Fruit fly (Drosophila melanogaster) whole organism, embryonic: ENCODE measurements around the gene CG15740.
A peak's percentile ranks its signal among the peaks of the same experiment; 100 is the strongest.

Source experiments
- B-H1 ChIP-seq: fragments of 200-800 bp; sonication (Bioruptor generic); IDR thresholded peaks from 3 replicates; pipeline ENCODE4 v1.3.6; 2022; ENCODE audit warnings: missing biosample characterization, missing genetic modification characterization
- CG10979 ChIP-seq: fragments of 200-800 bp; sonication (Bioruptor generic); optimal IDR thresholded peaks from 2 replicates; lab custom pipeline; 2018; ENCODE audit warnings: missing biosample characterization, mild to moderate bottlenecking, missing genetic modification characterization, moderate library complexity
- CG12744 ChIP-seq: fragments of 200-800 bp; sonication (Bioruptor generic); optimal IDR thresholded peaks from 2 replicates; lab custom pipeline; 2016; ENCODE audit warnings: missing biosample characterization, missing genetic modification characterization
- CG12769 ChIP-seq: fragments of 200-800 bp; sonication (Bioruptor generic); optimal IDR thresholded peaks from 2 replicates; lab custom pipeline; 2019; ENCODE audit warnings: missing biosample characterization, mild to moderate bottlenecking, missing genetic modification characterization, moderate library complexity
- CG14441 ChIP-seq: fragments of 200-800 bp; sonication (Bioruptor generic); IDR thresholded peaks from 2 replicates; pipeline ENCODE4 v1.3.6; 2022; ENCODE audit warnings: missing biosample characterization, missing genetic modification characterization
- CG15073 ChIP-seq: fragments of 200-800 bp; sonication (Bioruptor generic); optimal IDR thresholded peaks from 2 replicates; lab custom pipeline; 2016; ENCODE audit warnings: missing biosample characterization, missing genetic modification characterization
- CG18011 ChIP-seq: fragments of 200-800 bp; sonication (Bioruptor generic); optimal IDR thresholded peaks from 2 replicates; lab custom pipeline; 2017; ENCODE audit warnings: missing biosample characterization, missing genetic modification characterization, mild to moderate bottlenecking, moderate library complexity, missing genotype
- CG2120 ChIP-seq: fragments of 200-800 bp; sonication (Bioruptor generic); optimal IDR thresholded peaks from 3 replicates; lab custom pipeline; 2016; ENCODE audit warnings: missing biosample characterization, missing genetic modification characterization
- CG30431 ChIP-seq: fragments of 200-800 bp; sonication (Bioruptor generic); optimal IDR thresholded peaks from 2 replicates; lab custom pipeline; 2017; ENCODE audit warnings: missing biosample characterization, missing genetic modification characterization
- CG32532 ChIP-seq: fragments of 200-800 bp; sonication (Bioruptor generic); IDR thresholded peaks from 2 replicates; pipeline ENCODE4 v1.3.6; 2022; ENCODE audit warnings: missing biosample characterization, missing genetic modification characterization
- CG4282 ChIP-seq: fragments of 200-800 bp; sonication (Bioruptor generic); optimal IDR thresholded peaks from 2 replicates; lab custom pipeline; 2016; ENCODE audit warnings: missing biosample characterization, missing genetic modification characterization
- CG6765 ChIP-seq: fragments of 200-800 bp; sonication (Bioruptor generic); optimal IDR thresholded peaks from 3 replicates; lab custom pipeline; 2017; ENCODE audit warnings: missing biosample characterization, mild to moderate bottlenecking, missing genetic modification characterization
- CG6813 ChIP-seq: fragments of 200-800 bp; sonication (Bioruptor generic); optimal IDR thresholded peaks from 2 replicates; lab custom pipeline; 2017; ENCODE audit warnings: missing biosample characterization, missing genetic modification characterization, mild to moderate bottlenecking, moderate library complexity, missing genetic modification reagents
- CG6854 ChIP-seq: fragments of 200-800 bp; sonication (Bioruptor generic); optimal IDR thresholded peaks from 3 replicates; lab custom pipeline; 2017; ENCODE audit warnings: missing biosample characterization, mild to moderate bottlenecking, missing genetic modification characterization
- CG8765 ChIP-seq: fragments of 200-800 bp; sonication (Bioruptor generic); IDR thresholded peaks from 2 replicates; pipeline ENCODE4 v1.3.6; 2022; ENCODE audit warnings: missing biosample characterization, missing genetic modification characterization
- CG9215 ChIP-seq: fragments of 200-800 bp; sonication (Bioruptor generic); IDR thresholded peaks from 2 replicates; pipeline ENCODE4 v1.3.6; 2022; ENCODE audit warnings: missing biosample characterization, missing genetic modification characterization
- CG9609 ChIP-seq: fragments of 200-800 bp; sonication (Bioruptor generic); optimal IDR thresholded peaks from 3 replicates; lab custom pipeline; 2016; ENCODE audit warnings: missing biosample characterization, missing genetic modification characterization
- Dip3 ChIP-seq: fragments of 200-800 bp; sonication (Bioruptor generic); optimal IDR thresholded peaks from 3 replicates; lab custom pipeline; 2016; ENCODE audit warnings: missing biosample characterization, missing genetic modification characterization
- Fer3 ChIP-seq: fragments of 200-800 bp; sonication (Bioruptor generic); optimal IDR thresholded peaks from 2 replicates; lab custom pipeline; 2018; ENCODE audit warnings: missing biosample characterization, mild to moderate bottlenecking, missing genetic modification characterization, moderate library complexity
- Hand ChIP-seq: fragments of 200-800 bp; sonication (Bioruptor generic); optimal IDR thresholded peaks from 2 replicates; lab custom pipeline; 2017; ENCODE audit warnings: mild to moderate bottlenecking, missing biosample characterization, missing genetic modification reagents, missing genetic modification characterization
- HmgD ChIP-seq: fragments of 200-800 bp; sonication (Bioruptor generic); optimal IDR thresholded peaks from 3 replicates; lab custom pipeline; 2016; ENCODE audit warnings: missing biosample characterization, missing genetic modification characterization
- Kr ChIP-seq: fragments of 200-800 bp; sonication (Bioruptor generic); optimal IDR thresholded peaks from 2 replicates; lab custom pipeline; 2017; ENCODE audit warnings: missing biosample characterization, mild to moderate bottlenecking, missing genetic modification characterization
- Lpt ChIP-seq: fragments of >200 bp; optimal IDR thresholded peaks from 2 replicates; lab custom pipeline; 2018; ENCODE audit warnings: missing biosample characterization, missing genetic modification characterization
- NC2β ChIP-seq: fragments of 200-800 bp; sonication (Bioruptor generic); optimal IDR thresholded peaks from 2 replicates; lab custom pipeline; 2016; ENCODE audit warnings: missing biosample characterization, missing genetic modification characterization
- PHDP ChIP-seq: fragments of 200-800 bp; sonication (Bioruptor generic); optimal IDR thresholded peaks from 3 replicates; lab custom pipeline; 2018; ENCODE audit warnings: missing biosample characterization, mild to moderate bottlenecking, missing genetic modification characterization, moderate library complexity
- Ravus ChIP-seq: fragments of 200-800 bp; sonication (Bioruptor generic); IDR thresholded peaks from 2 replicates; pipeline ENCODE4 v1.3.6; 2022; ENCODE audit warnings: missing biosample characterization, missing genetic modification characterization
- Scr ChIP-seq: fragments of 200-800 bp; sonication (Bioruptor generic); IDR thresholded peaks from 2 replicates; pipeline ENCODE4 v1.3.6; 2022; ENCODE audit warnings: missing biosample characterization, missing genetic modification characterization; ENCODE audit not compliant: partially characterized antibody
- Six4 ChIP-seq: fragments of 200-800 bp; sonication (Bioruptor generic); optimal IDR thresholded peaks from 2 replicates; lab custom pipeline; 2016; ENCODE audit warnings: missing biosample characterization, missing genetic modification characterization
- ap ChIP-seq: fragments of 200-800 bp; sonication (Bioruptor generic); IDR thresholded peaks from 2 replicates; pipeline ENCODE4 v1.3.6; 2022; ENCODE audit warnings: missing biosample characterization, missing genetic modification characterization
- caup ChIP-seq: fragments of 200-800 bp; sonication (Bioruptor generic); optimal IDR thresholded peaks from 3 replicates; lab custom pipeline; 2017; ENCODE audit warnings: missing biosample characterization, mild to moderate bottlenecking, missing genetic modification characterization, moderate library complexity; ENCODE audit not compliant: severe bottlenecking
- crc ChIP-seq: fragments of 200-800 bp; sonication (Bioruptor generic); optimal IDR thresholded peaks from 2 replicates; lab custom pipeline; 2016; ENCODE audit warnings: missing biosample characterization, missing genetic modification characterization
- da ChIP-seq: fragments of 200-800 bp; sonication (Bioruptor generic); optimal IDR thresholded peaks from 2 replicates; lab custom pipeline; 2016; ENCODE audit warnings: missing biosample characterization, missing genetic modification characterization
- dmrt99B ChIP-seq: fragments of 200-800 bp; sonication (Bioruptor generic); optimal IDR thresholded peaks from 2 replicates; lab custom pipeline; 2018; ENCODE audit warnings: missing biosample characterization, mild to moderate bottlenecking, missing genetic modification characterization, moderate library complexity
- ewg ChIP-seq: fragments of 200-800 bp; sonication (Bioruptor generic); optimal IDR thresholded peaks from 3 replicates; lab custom pipeline; 2017; ENCODE audit warnings: mild to moderate bottlenecking, missing biosample characterization, missing genetic modification reagents, missing genetic modification characterization
- fd64A ChIP-seq: fragments of 200-800 bp; sonication (Bioruptor generic); optimal IDR thresholded peaks from 3 replicates; lab custom pipeline; 2018; ENCODE audit warnings: missing biosample characterization, mild to moderate bottlenecking, missing genetic modification characterization
- gce ChIP-seq: fragments of 200-800 bp; sonication (Bioruptor generic); IDR thresholded peaks from 3 replicates; pipeline ENCODE4 v1.3.6; 2022; ENCODE audit warnings: missing biosample characterization, missing genetic modification characterization
- grau ChIP-seq: fragments of 200-800 bp; optimal IDR thresholded peaks from 3 replicates; lab custom pipeline; 2019; ENCODE audit warnings: missing biosample characterization, mild to moderate bottlenecking, missing genetic modification characterization, moderate library complexity
- gro ChIP-seq: fragments of 200-800 bp; sonication (Bioruptor generic); optimal IDR thresholded peaks from 2 replicates; lab custom pipeline; 2016; ENCODE audit warnings: missing biosample characterization, missing genetic modification characterization
- h ChIP-seq: fragments of >200 bp; optimal IDR thresholded peaks from 2 replicates; lab custom pipeline; 2017
- klu ChIP-seq: fragments of 200-800 bp; sonication (Bioruptor generic); IDR thresholded peaks from 2 replicates; pipeline ENCODE4 v1.3.6; 2022; ENCODE audit warnings: missing biosample characterization, missing genetic modification characterization
- pb ChIP-seq: fragments of 200-800 bp; sonication (Bioruptor generic); optimal IDR thresholded peaks from 3 replicates; lab custom pipeline; 2016; ENCODE audit warnings: missing biosample characterization, missing genetic modification characterization
- phol ChIP-seq: fragments of 200-800 bp; sonication (Bioruptor generic); optimal IDR thresholded peaks from 3 replicates; lab custom pipeline; 2018; ENCODE audit warnings: missing biosample characterization, mild to moderate bottlenecking, missing genetic modification characterization, moderate library complexity
- pros ChIP-seq: fragments of 200-800 bp; sonication (Bioruptor generic); optimal IDR thresholded peaks from 3 replicates; lab custom pipeline; 2019; ENCODE audit warnings: missing biosample characterization, mild to moderate bottlenecking, missing genetic modification characterization, moderate library complexity
- pum ChIP-seq: fragments of 200-800 bp; sonication (Bioruptor generic); optimal IDR thresholded peaks from 2 replicates; lab custom pipeline; 2016; ENCODE audit warnings: missing biosample characterization, missing genetic modification characterization
- repo ChIP-seq: fragments of 200-800 bp; sonication (Bioruptor generic); optimal IDR thresholded peaks from 2 replicates; lab custom pipeline; 2016; ENCODE audit warnings: missing biosample characterization, missing genetic modification characterization
- row ChIP-seq: fragments of 200-800 bp; sonication (Bioruptor generic); IDR thresholded peaks from 3 replicates; pipeline ENCODE4 v1.3.6; 2022; ENCODE audit warnings: missing biosample characterization, missing genetic modification characterization
- sd ChIP-seq: fragments of 200-800 bp; sonication (Bioruptor generic); optimal IDR thresholded peaks from 3 replicates; lab custom pipeline; 2018; ENCODE audit warnings: missing biosample characterization, mild to moderate bottlenecking, missing genetic modification characterization, moderate library complexity
- slou ChIP-seq: fragments of 200-800 bp; sonication (Bioruptor generic); optimal IDR thresholded peaks from 3 replicates; lab custom pipeline; 2016; ENCODE audit warnings: missing biosample characterization, missing genetic modification characterization
- trem ChIP-seq: fragments of 200-800 bp; optimal IDR thresholded peaks from 3 replicates; lab custom pipeline; 2019; ENCODE audit warnings: missing biosample characterization, mild to moderate bottlenecking, missing genetic modification characterization, moderate library complexity
- tup ChIP-seq: fragments of 200-800 bp; sonication (Bioruptor generic); optimal IDR thresholded peaks from 2 replicates; lab custom pipeline; 2016; ENCODE audit warnings: missing biosample characterization, mild to moderate bottlenecking, missing genetic modification characterization, moderate library complexity
- z ChIP-seq: fragments of 200-800 bp; sonication (Bioruptor generic); IDR thresholded peaks from 3 replicates; pipeline ENCODE4 v1.3.6; 2022; ENCODE audit warnings: missing biosample characterization, missing genetic modification characterization

CG15740 gene

dm6 chrX:11848507-11849264 lies 2.8 kb upstream of the CG15740 start (continued):
- TF ChIP-seq gce (GFP tag; lab: Robert Waterston, UW) (no peak), grau (tag; lab: Kevin White, UChicago) (peak; percentile 60), PHDP (tag; lab: Kevin White, UChicago) (peak; percentile 53), CG8765 (GFP tag; lab: Robert Waterston, UW) (no peak), Six4 (GFP tag; lab: Kevin White, UChicago) (no peak), h (no peak), row (GFP tag; lab: Robert Waterston, UW) (peak; percentile 55), Hand (no peak), CG6854 (GFP tag; lab: Kevin White, UChicago) (no peak), CG6813 (GFP tag; lab: Kevin White, UChicago) (no peak), CG12769 (peak; percentile 40), HmgD (GFP tag; lab: Kevin White, UChicago) (no peak), CG4282 (GFP tag; lab: Kevin White, UChicago) (no peak), slou (GFP tag; lab: Kevin White, UChicago) (no peak), ewg (GFP tag; lab: Kevin White, UChicago) (peak; percentile 14), trem (tag; lab: Kevin White, UChicago) (no peak), ap (peak; percentile 44; the same call in 1 of the 2 replicates), CG9609 (GFP tag; lab: Kevin White, UChicago) (no peak), CG32532 (GFP tag; lab: Robert Waterston, UW) (0 out of 2 replicates have a peak, but pooled peaks have one; percentile 8), Dip3 (no peak), Ravus (no peak), Fer3 (tag; lab: Kevin White, UChicago) (peak; percentile 48), z (GFP tag; lab: Robert Waterston, UW) (no peak), CG18011 (GFP tag; lab: Kevin White, UChicago) (no peak), pros (GFP tag; lab: Kevin White, UChicago) (no peak), CG9215 (GFP tag; lab: Robert Waterston, UW) (no peak), phol (tag; lab: Kevin White, UChicago) (peak; percentile 58), pum (GFP tag; lab: Kevin White, UChicago) (no peak), caup (peak; percentile 34), CG14441 (GFP tag; lab: Robert Waterston, UW) (peak; percentile 16; the same call in 1 of the 2 replicates), CG12744 (GFP tag; lab: Kevin White, UChicago) (no peak), CG6765 (GFP tag; lab: Kevin White, UChicago) (no peak), crc (GFP tag; lab: Kevin White, UChicago) (no peak), CG30431 (GFP tag; lab: Kevin White, UChicago) (no peak), CG2120 (GFP tag; lab: Kevin White, UChicago) (peak; percentile 31), CG15073 (no peak), Scr (no peak), gro (no peak), CG10979 (tag; lab: Kevin White, UChicago) (peak; percentile 21), NC2β (no peak), Lpt (GFP tag; lab: Kevin White, UChicago) (no peak), tup (no peak), B-H1 (GFP tag; lab: Robert Waterston, UW) (peak; percentile 21; the same call in 1 of the 3 replicates), Kr (GFP tag; lab: Kevin White, UChicago) (no peak), dmrt99B (tag; lab: Kevin White, UChicago) (peak; percentile 79), da (GFP tag; lab: Kevin White, UChicago) (no peak), sd (peak; percentile 72), pb (GFP tag; lab: Kevin White, UChicago) (no peak), repo (no peak), klu (GFP tag; lab: Robert Waterston, UW) (no peak), fd64A (GFP tag; lab: Kevin White, UChicago) (no peak)
